Worm (Caenorhabditis elegans) whole organism, young adult: Measurements from ENCODE around the gene csb-1.

Source experiments
- B0019.2 ChIP-seq: fragments of 200-800 bp; sonication (Bioruptor generic); conservative IDR thresholded peaks from 2 replicates; pipeline ENCODE4 v1.3.6; 2022; ENCODE audit warnings: missing genetic modification reagents, missing genetic modification characterization, missing compliant biosample characterization
- F10E7.11 ChIP-seq: sonication (generic microtip); optimal IDR thresholded peaks from 2 replicates; lab custom pipeline; 2017; ENCODE audit warnings: mild to moderate bottlenecking, missing genetic modification characterization, moderate library complexity, missing compliant biosample characterization
- F23B12.7 ChIP-seq: sonication (generic microtip); optimal IDR thresholded peaks from 2 replicates; lab custom pipeline; 2017; ENCODE audit warnings: missing genetic modification characterization, mild to moderate bottlenecking, missing compliant biosample characterization, antibody characterized with exemption, moderate library complexity; ENCODE audit not compliant: insufficient read depth
- aptf-2 ChIP-seq: fragments of 200-800 bp; sonication (Bioruptor generic); conservative IDR thresholded peaks from 2 replicates; pipeline ENCODE4 v1.3.6; 2022; ENCODE audit warnings: missing genetic modification reagents, missing genetic modification characterization, missing compliant biosample characterization
- ceh-91 ChIP-seq: fragments of 200-800 bp; sonication (Bioruptor generic); IDR thresholded peaks from 2 replicates; pipeline ENCODE4 v1.3.6; 2022; ENCODE audit warnings: missing genetic modification reagents, missing genetic modification characterization, missing compliant biosample characterization
- dpl-1 ChIP-seq: fragments of 150-350 bp; optimal IDR thresholded peaks from 2 replicates; lab custom pipeline; 2014; ENCODE audit warnings: missing biosample characterization, missing genetic modification reagents, missing genetic modification characterization
- snpc-3.4 ChIP-seq: sonication (generic microtip); optimal IDR thresholded peaks from 2 replicates; lab custom pipeline; 2017; ENCODE audit warnings: missing genetic modification characterization, mild to moderate bottlenecking, missing compliant biosample characterization, antibody characterized with exemption, moderate library complexity, missing genotype, missing genetic modification reagents
- snpc-4 ChIP-seq, 5 experiments: fragments of 150-350 bp in 1 of 5; sonication (generic microtip) in 4 of 5; optimal IDR thresholded peaks; 2 replicates each; lab custom pipeline; 2014 to 2018; ENCODE audit warnings: missing genetic modification characterization in 5 of 5, missing biosample characterization in 3 of 5, antibody characterized with exemption in 2 of 5, mild to moderate bottlenecking in 2 of 5, missing compliant biosample characterization in 2 of 5, missing genotype in 2 of 5, moderate library complexity in 2 of 5, missing genetic modification reagents in 1 of 5
- tlf-1 ChIP-seq: fragments of 200-800 bp; sonication (Bioruptor generic); optimal IDR thresholded peaks from 2 replicates; lab custom pipeline; 2018; ENCODE audit warnings: mild to moderate bottlenecking, missing genetic modification characterization, missing compliant biosample characterization
- unc-130 ChIP-seq: sonication (generic microtip); optimal IDR thresholded peaks from 2 replicates; lab custom pipeline; 2016; ENCODE audit warnings: missing genetic modification reagents, missing genetic modification characterization, missing compliant biosample characterization

DNA sequence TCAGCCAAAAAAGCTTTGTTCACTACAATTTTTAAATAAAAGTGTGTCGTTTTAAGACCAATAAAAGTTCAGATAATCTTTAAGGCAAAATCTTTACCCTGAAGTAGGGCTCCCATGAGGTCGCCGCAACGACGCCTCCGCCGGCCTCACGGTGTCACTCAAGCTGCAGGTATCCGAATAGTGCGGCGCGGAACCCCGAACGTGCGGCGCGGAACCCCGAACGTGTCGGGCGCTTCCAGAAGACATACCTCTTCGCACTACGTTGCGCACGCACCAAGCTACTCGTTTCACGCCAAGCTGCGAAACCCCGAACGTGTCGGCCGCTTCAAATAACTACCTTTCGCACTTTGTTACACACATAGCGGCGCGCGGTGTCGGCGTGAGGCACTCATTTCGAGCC lies 47.1 kb upstream of the csb-1 start:
- no peak for TF ChIP-seq snpc-4 (GFP tag; optimal IDR thresholded peaks at IDR 0.05; lab: Kevin White, UChicago)
- TF ChIP-seq snpc-4 (tag; optimal IDR thresholded peaks at IDR 0.05; lab: Kevin White, UChicago): no peak
- TF ChIP-seq ceh-91 (GFP tag; lab: Robert Waterston, UW): no peak
- TF ChIP-seq F23B12.7 (tag; lab: Kevin White, UChicago): no peak
- no peak; the same call in 1 of the 2 replicates for TF ChIP-seq aptf-2
- TF ChIP-seq F10E7.11 (tag; lab: Kevin White, UChicago): no peak
- no peak for TF ChIP-seq B0019.2 (GFP tag; lab: Robert Waterston, UW)
- no peak for TF ChIP-seq unc-130 (GFP tag; lab: Kevin White, UChicago)
- TF ChIP-seq dpl-1 (GFP tag; lab: Kevin White, UChicago): no peak
- no peak for TF ChIP-seq snpc-3.4 (tag; lab: Kevin White, UChicago)
- no peak for TF ChIP-seq tlf-1 (GFP tag; lab: Kevin White, UChicago)
